Worm (Caenorhabditis elegans): Measurements from ENCODE around the gene C45H4.13.

DNA sequence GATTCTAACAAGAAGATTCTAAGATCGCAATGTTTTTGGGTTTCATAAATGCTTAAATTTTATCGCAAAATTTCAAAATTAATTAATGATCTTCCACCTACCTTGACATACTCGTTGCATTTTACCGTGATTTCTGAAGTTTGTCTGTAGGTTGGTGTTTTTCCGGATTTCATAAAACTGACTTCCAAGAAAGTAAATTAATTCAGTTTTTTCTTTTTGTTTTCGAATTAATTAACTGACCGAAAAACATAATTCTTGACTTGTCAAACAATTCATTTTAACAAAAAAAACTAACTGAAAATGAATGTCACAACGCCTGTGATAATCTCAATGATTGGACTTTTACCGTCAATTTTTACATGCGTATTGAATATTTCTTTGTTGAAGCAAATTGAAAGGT is 31.0 kb upstream of the C45H4.13 start, which contains the start of gene srbc-16:
- TF ChIP-seq zip-8 (tag; optimal IDR thresholded peaks at IDR 0.05) (no peak), ztf-11 (tag; optimal IDR thresholded peaks at IDR 0.05) (no peak), unc-39 (tag; optimal IDR thresholded peaks at IDR 0.05) (no peak), elt-3 (tag; optimal IDR thresholded peaks at IDR 0.05) (no peak), snpc-4 (tag; optimal IDR thresholded peaks at IDR 0.05) (no peak), hlh-1 (tag; optimal IDR thresholded peaks at IDR 0.05) (no peak), lsy-2 (tag; optimal IDR thresholded peaks at IDR 0.05) (no peak), unc-62 (GFP tag; optimal IDR thresholded peaks at IDR 0.05) (no peak), nhr-2 (tag; optimal IDR thresholded peaks at IDR 0.05) (no peak), mab-5 (tag; optimal IDR thresholded peaks at IDR 0.05) (no peak), cnd-1 (tag; optimal IDR thresholded peaks at IDR 0.05) (no peak), sptf-1 (tag; optimal IDR thresholded peaks at IDR 0.05) (no peak)

Data from whole organism, mixed stage, embryonic.